Worm (Caenorhabditis elegans) whole organism, L4 larva: ENCODE measurements around the gene clh-5.

Source experiments
- F10B5.3 ChIP-seq: sonication (generic microtip); optimal IDR thresholded peaks from 2 replicates; lab custom pipeline; 2016; ENCODE audit warnings: mild to moderate bottlenecking, missing genetic modification characterization, missing compliant biosample characterization
- F37D6.2 ChIP-seq: sonication (generic microtip); optimal IDR thresholded peaks from 2 replicates; lab custom pipeline; 2016; ENCODE audit warnings: mild to moderate bottlenecking, missing genetic modification characterization, missing compliant biosample characterization
- T20F7.1 ChIP-seq: fragments of 200-800 bp; sonication (Bioruptor generic); optimal IDR thresholded peaks from 2 replicates; lab custom pipeline; 2018; ENCODE audit warnings: mild to moderate bottlenecking, missing genetic modification characterization, missing compliant biosample characterization
- T26A8.4 ChIP-seq: fragments of 200-800 bp; sonication (Bioruptor generic); IDR thresholded peaks from 2 replicates; pipeline ENCODE4 v1.3.6; 2022; ENCODE audit warnings: missing genetic modification characterization, missing compliant biosample characterization
- Y75B8A.6 ChIP-seq: fragments of 200-800 bp; sonication (Bioruptor generic); IDR thresholded peaks from 2 replicates; pipeline ENCODE4 v1.3.6; 2022; ENCODE audit warnings: missing genetic modification reagents, missing genetic modification characterization, missing compliant biosample characterization
- ZK337.2 ChIP-seq: fragments of 200-800 bp; sonication (Bioruptor generic); IDR thresholded peaks from 2 replicates; pipeline ENCODE4 v1.3.6; 2022; ENCODE audit warnings: missing genetic modification reagents, missing genetic modification characterization, missing compliant biosample characterization
- aly-2 ChIP-seq: sonication (generic microtip); optimal IDR thresholded peaks from 2 replicates; lab custom pipeline; 2018; ENCODE audit warnings: missing biosample characterization, missing genetic modification characterization
- attf-4 ChIP-seq: sonication (generic microtip); optimal IDR thresholded peaks from 3 replicates; lab custom pipeline; 2017; ENCODE audit warnings: missing biosample characterization, missing genetic modification characterization
- ceh-20 ChIP-seq: fragments of 200-800 bp; sonication (Bioruptor generic); IDR thresholded peaks from 2 replicates; pipeline ENCODE4 v1.3.6; 2022; ENCODE audit warnings: missing genetic modification reagents, missing genetic modification characterization, missing compliant biosample characterization
- ceh-28 ChIP-seq: fragments of 150-350 bp; optimal IDR thresholded peaks from 2 replicates; lab custom pipeline; 2014; ENCODE audit warnings: missing biosample characterization, missing genetic modification reagents, missing genetic modification characterization
- ceh-32 ChIP-seq: sonication (generic microtip); optimal IDR thresholded peaks from 2 replicates; lab custom pipeline; 2016; ENCODE audit warnings: mild to moderate bottlenecking, missing genetic modification characterization, missing compliant biosample characterization; ENCODE audit not compliant: poor library complexity
- ceh-82 ChIP-seq: sonication (generic microtip); optimal IDR thresholded peaks from 2 replicates; lab custom pipeline; 2017; ENCODE audit warnings: missing biosample characterization, missing genetic modification characterization
- ces-1 ChIP-seq: fragments of 150-350 bp; sonication (generic microtip); optimal IDR thresholded peaks from 4 replicates; lab custom pipeline; 2014; ENCODE audit warnings: missing biosample characterization, missing genetic modification reagents, missing genetic modification characterization
- daf-16 ChIP-seq, 3 experiments: sonication (generic microtip); optimal IDR thresholded peaks; 2 replicates each; lab custom pipeline; 2016 to 2017; ENCODE audit warnings: missing genetic modification characterization in 3 of 3, missing genetic modification reagents in 3 of 3, mild to moderate bottlenecking in 2 of 3, missing compliant biosample characterization in 2 of 3, missing biosample characterization in 1 of 3, moderate library complexity in 1 of 3
- daf-19 ChIP-seq: fragments of 200-800 bp; sonication (Bioruptor generic); conservative IDR thresholded peaks from 2 replicates; pipeline ENCODE4 v1.3.6; 2022; ENCODE audit warnings: missing genetic modification characterization, missing compliant biosample characterization
- daf-8 ChIP-seq: fragments of 200-800 bp; sonication (Bioruptor generic); IDR thresholded peaks from 2 replicates; pipeline ENCODE4 v1.3.6; 2022; ENCODE audit warnings: missing genetic modification characterization, missing compliant biosample characterization
- dmd-6 ChIP-seq: fragments of 200-800 bp; sonication (Bioruptor generic); IDR thresholded peaks from 2 replicates; pipeline ENCODE4 v1.3.6; 2022; ENCODE audit warnings: missing genetic modification reagents, missing genetic modification characterization, missing compliant biosample characterization
- dve-1 ChIP-seq: sonication (generic microtip); optimal IDR thresholded peaks from 2 replicates; lab custom pipeline; 2017; ENCODE audit warnings: antibody characterized with exemption, mild to moderate bottlenecking, missing genetic modification characterization, missing compliant biosample characterization; ENCODE audit not compliant: insufficient read depth
- egl-27 ChIP-seq: sonication (generic microtip); optimal IDR thresholded peaks from 3 replicates; lab custom pipeline; 2017; ENCODE audit warnings: missing biosample characterization, missing genetic modification reagents, missing genetic modification characterization
- fkh-10 ChIP-seq: fragments of 150-350 bp; optimal IDR thresholded peaks from 2 replicates; lab custom pipeline; 2014; ENCODE audit warnings: missing biosample characterization, missing genetic modification reagents, missing genetic modification characterization
- gei-8 ChIP-seq: fragments of 200-800 bp; sonication (Bioruptor generic); optimal IDR thresholded peaks from 2 replicates; lab custom pipeline; 2018; ENCODE audit warnings: mild to moderate bottlenecking, missing genetic modification characterization, missing compliant biosample characterization
- hif-1 ChIP-seq, 2 experiments: sonication (generic microtip); optimal IDR thresholded peaks; 2 replicates each; lab custom pipeline; 2016 to 2017; ENCODE audit warnings: missing compliant biosample characterization in 2 of 2, missing genetic modification characterization in 2 of 2, missing genetic modification reagents in 2 of 2, missing genotype in 2 of 2, mild to moderate bottlenecking in 1 of 2
- hlh-30 ChIP-seq: sonication (generic microtip); optimal IDR thresholded peaks from 2 replicates; lab custom pipeline; 2017; ENCODE audit warnings: antibody characterized with exemption, mild to moderate bottlenecking, missing genetic modification characterization, missing compliant biosample characterization; ENCODE audit not compliant: insufficient read depth
- lim-7 ChIP-seq: fragments of 200-800 bp; sonication (Bioruptor generic); IDR thresholded peaks from 2 replicates; pipeline ENCODE4 v1.3.6; 2022; ENCODE audit warnings: missing genetic modification characterization, missing compliant biosample characterization
- lin-13 ChIP-seq: fragments of 150-350 bp; optimal IDR thresholded peaks from 2 replicates; lab custom pipeline; 2014; ENCODE audit warnings: missing biosample characterization, missing genetic modification reagents, missing genetic modification characterization
- lin-38 ChIP-seq: fragments of 200-800 bp; sonication (Bioruptor generic); IDR thresholded peaks from 2 replicates; pipeline ENCODE4 v1.3.6; 2022; ENCODE audit warnings: missing genetic modification reagents, missing genetic modification characterization, missing compliant biosample characterization
- lsy-2 ChIP-seq, 2 experiments: fragments of 150-350 bp in 1 of 2; sonication (generic microtip) in 1 of 2; optimal IDR thresholded peaks; 2 replicates each; lab custom pipeline; 2014 to 2017; ENCODE audit warnings: missing biosample characterization in 2 of 2, missing genetic modification characterization in 2 of 2
- madf-5 ChIP-seq, 2 experiments: fragments of 200-800 bp; sonication (Bioruptor generic); IDR thresholded peaks; 2 replicates each; pipeline ENCODE4 v1.3.6; 2022; ENCODE audit warnings: missing compliant biosample characterization in 2 of 2, missing genetic modification characterization in 2 of 2
- mdl-1 ChIP-seq, 2 experiments: fragments of 150-350 bp in 1 of 2; sonication (generic microtip) in 1 of 2; optimal IDR thresholded peaks; 2 replicates each; lab custom pipeline; 2014 to 2017; ENCODE audit warnings: missing biosample characterization in 2 of 2, missing genetic modification characterization in 2 of 2
- mdt-29 ChIP-seq: fragments of 200-800 bp; sonication (Bioruptor generic); IDR thresholded peaks from 2 replicates; pipeline ENCODE4 v1.3.6; 2022; ENCODE audit warnings: missing genetic modification reagents, missing genetic modification characterization, missing compliant biosample characterization
- mxl-3 ChIP-seq: fragments of 200-800 bp; sonication (Bioruptor generic); optimal IDR thresholded peaks from 2 replicates; lab custom pipeline; 2018; ENCODE audit warnings: mild to moderate bottlenecking, missing genetic modification characterization, missing compliant biosample characterization
- nhr-10 ChIP-seq: fragments of 150-350 bp; optimal IDR thresholded peaks from 2 replicates; lab custom pipeline; 2014; ENCODE audit warnings: missing biosample characterization, missing genetic modification characterization
- nhr-102 ChIP-seq: sonication (generic microtip); optimal IDR thresholded peaks from 2 replicates; lab custom pipeline; 2016; ENCODE audit warnings: mild to moderate bottlenecking, missing genetic modification characterization, moderate library complexity, missing compliant biosample characterization
- nhr-111 ChIP-seq: fragments of 200-800 bp; sonication (Bioruptor generic); optimal IDR thresholded peaks from 2 replicates; lab custom pipeline; 2018; ENCODE audit warnings: mild to moderate bottlenecking, missing genetic modification characterization, missing compliant biosample characterization
- nhr-25 ChIP-seq: sonication (generic microtip); optimal IDR thresholded peaks from 2 replicates; lab custom pipeline; 2017; ENCODE audit warnings: missing genetic modification characterization, mild to moderate bottlenecking, missing compliant biosample characterization, antibody characterized with exemption, moderate library complexity, borderline replicate concordance; ENCODE audit not compliant: insufficient read depth
- nhr-28 ChIP-seq: fragments of 150-350 bp; optimal IDR thresholded peaks from 2 replicates; lab custom pipeline; 2014; ENCODE audit warnings: missing biosample characterization, missing genetic modification characterization
- nhr-42 ChIP-seq: fragments of 200-800 bp; sonication (Bioruptor generic); IDR thresholded peaks from 2 replicates; pipeline ENCODE4 v1.3.6; 2022; ENCODE audit warnings: missing genetic modification characterization, missing compliant biosample characterization
- nhr-48 ChIP-seq: sonication (generic microtip); optimal IDR thresholded peaks from 2 replicates; lab custom pipeline; 2016; ENCODE audit warnings: mild to moderate bottlenecking, missing genetic modification characterization, missing compliant biosample characterization
- nhr-6 ChIP-seq: fragments of 150-350 bp; optimal IDR thresholded peaks from 2 replicates; lab custom pipeline; 2014; ENCODE audit warnings: missing biosample characterization, missing genetic modification characterization
- nhr-76 ChIP-seq: fragments of 150-350 bp; optimal IDR thresholded peaks from 2 replicates; lab custom pipeline; 2014; ENCODE audit warnings: missing biosample characterization, missing genetic modification characterization
- nhr-77 ChIP-seq: fragments of 150-350 bp; optimal IDR thresholded peaks from 2 replicates; lab custom pipeline; 2014; ENCODE audit warnings: missing biosample characterization, missing genetic modification characterization
- rbr-2 ChIP-seq: sonication (generic microtip); optimal IDR thresholded peaks from 2 replicates; lab custom pipeline; 2016; ENCODE audit warnings: missing genotype, missing genetic modification characterization, missing compliant biosample characterization
- saeg-2 ChIP-seq: fragments of 200-800 bp; sonication (Bioruptor generic); IDR thresholded peaks from 2 replicates; pipeline ENCODE4 v1.3.6; 2022; ENCODE audit warnings: missing genetic modification reagents, missing genetic modification characterization, missing compliant biosample characterization
- skn-1 ChIP-seq: fragments of 150-350 bp; optimal IDR thresholded peaks from 2 replicates; lab custom pipeline; 2014; ENCODE audit warnings: missing biosample characterization, missing genetic modification characterization
- spr-1 ChIP-seq: sonication (generic microtip); optimal IDR thresholded peaks from 2 replicates; lab custom pipeline; 2016; ENCODE audit warnings: mild to moderate bottlenecking, missing genetic modification characterization, missing compliant biosample characterization
- tra-1 ChIP-seq: fragments of 200-800 bp; sonication (Bioruptor generic); IDR thresholded peaks from 2 replicates; pipeline ENCODE4 v1.3.6; 2022; ENCODE audit warnings: missing genetic modification reagents, missing genetic modification characterization, missing compliant biosample characterization
- zfp-3 ChIP-seq: fragments of 200-800 bp; sonication (Bioruptor generic); conservative IDR thresholded peaks from 2 replicates; pipeline ENCODE4 v1.3.6; 2022; ENCODE audit warnings: missing genetic modification reagents, missing genetic modification characterization, missing compliant biosample characterization
- zip-11 ChIP-seq: fragments of 200-800 bp; sonication (Bioruptor generic); IDR thresholded peaks from 2 replicates; pipeline ENCODE4 v1.3.6; 2022; ENCODE audit warnings: missing genetic modification characterization, missing compliant biosample characterization
- zip-2 ChIP-seq: fragments of 150-350 bp; optimal IDR thresholded peaks from 2 replicates; lab custom pipeline; 2014; ENCODE audit warnings: missing biosample characterization, missing genetic modification characterization
- ztf-11 ChIP-seq: fragments of 150-350 bp; optimal IDR thresholded peaks from 2 replicates; lab custom pipeline; 2014; ENCODE audit warnings: missing biosample characterization, missing genetic modification characterization

The clh-5 gene

ce11 chrII:9057035-9057668 lies 41.3 kb downstream of the clh-5 start, which contains the start of gene rpl-32 (continued):
- TF ChIP-seq nhr-77 (tag; lab: Kevin White, UChicago) = peak; percentile 94
- TF ChIP-seq nhr-111 = no peak
- TF ChIP-seq ceh-20 (GFP tag; lab: Robert Waterston, UW) = no peak
- TF ChIP-seq mdl-1 (tag; optimal IDR thresholded peaks at IDR 0.05; lab: Kevin White, UChicago) = no peak
- no peak for TF ChIP-seq zfp-3 (GFP tag; lab: Robert Waterston, UW)
- no peak for TF ChIP-seq mdt-29
- TF ChIP-seq nhr-48 (tag; lab: Kevin White, UChicago) = no peak
- TF ChIP-seq ztf-11 (tag; lab: Kevin White, UChicago) = no peak
- peak in 1 of 2 experiments; percentile 70 for TF ChIP-seq hif-1 (tag; optimal IDR thresholded peaks at IDR 0.05; lab: Kevin White, UChicago)
- TF ChIP-seq nhr-25 (tag; lab: Kevin White, UChicago) = peak; percentile 33
- no peak for TF ChIP-seq skn-1 (tag; lab: Kevin White, UChicago)
- TF ChIP-seq nhr-6 (tag; lab: Kevin White, UChicago) = peak; percentile 81
- TF ChIP-seq spr-1 (tag; lab: Kevin White, UChicago) = no peak
- peak; percentile 82 for TF ChIP-seq T20F7.1
- no peak for TF ChIP-seq nhr-10 (tag; lab: Kevin White, UChicago)
- TF ChIP-seq tra-1 (GFP tag; lab: Robert Waterston, UW) = no peak
- no peak for TF ChIP-seq ceh-32 (tag; lab: Kevin White, UChicago)
- no peak for TF ChIP-seq zip-11 (GFP tag; lab: Robert Waterston, UW)
- 0 out of 2 replicates have a peak, but pooled peaks have one; percentile 17 for TF ChIP-seq daf-19 (GFP tag; lab: Robert Waterston, UW)
- no peak for TF ChIP-seq saeg-2 (GFP tag; lab: Robert Waterston, UW)
- no peak for TF ChIP-seq ZK337.2
- TF ChIP-seq dmd-6 = peak; percentile 50
- no peak for TF ChIP-seq gei-8 (GFP tag; lab: Kevin White, UChicago)
- TF ChIP-seq F37D6.2 (tag; lab: Kevin White, UChicago) = peak; percentile 14
- peak; percentile 97 for TF ChIP-seq lin-38
- no peak for TF ChIP-seq lim-7 (GFP tag; lab: Robert Waterston, UW)
- no peak for TF ChIP-seq egl-27 (tag; lab: Kevin White, UChicago)
- peak; percentile 25 for TF ChIP-seq nhr-102 (tag; lab: Kevin White, UChicago)
- TF ChIP-seq Y75B8A.6 = no peak
- no peak for TF ChIP-seq F10B5.3 (tag; lab: Kevin White, UChicago)
- no peak for TF ChIP-seq madf-5 (GFP tag; IDR thresholded peaks at IDR 0.05; lab: Robert Waterston, UW)
- no peak for TF ChIP-seq ceh-82 (tag; lab: Kevin White, UChicago)
- TF ChIP-seq mxl-3 (GFP tag; lab: Kevin White, UChicago) = no peak
- TF ChIP-seq nhr-42 = no peak
- TF ChIP-seq hlh-30 (tag; lab: Kevin White, UChicago) = peak; percentile 76
- peak; percentile 86 for TF ChIP-seq dve-1
- TF ChIP-seq nhr-28 (tag; lab: Kevin White, UChicago) = peak; percentile 76
- TF ChIP-seq aly-2 (tag; lab: Kevin White, UChicago) = no peak
- TF ChIP-seq zip-2 (tag; lab: Kevin White, UChicago) = no peak
- TF ChIP-seq lsy-2 (tag; optimal IDR thresholded peaks at IDR 0.05; lab: Kevin White, UChicago) = peak; percentile 6 to 90
- TF ChIP-seq ces-1 (GFP tag; lab: Kevin White, UChicago) = no peak
- TF ChIP-seq daf-8 (GFP tag; lab: Robert Waterston, UW) = no peak
- TF ChIP-seq rbr-2 (tag; lab: Kevin White, UChicago) = peak; percentile 74
- TF ChIP-seq attf-4 (tag; lab: Kevin White, UChicago) = no peak
- peak; percentile 70 for TF ChIP-seq lin-13 (GFP tag; lab: Kevin White, UChicago)
- TF ChIP-seq daf-16 (GFP tag; optimal IDR thresholded peaks at IDR 0.05; lab: Kevin White, UChicago) = no peak
- peak; percentile 17 for TF ChIP-seq daf-16 (tag; optimal IDR thresholded peaks at IDR 0.05; lab: Kevin White, UChicago)
- TF ChIP-seq T26A8.4 (GFP tag; lab: Robert Waterston, UW) = no peak
- TF ChIP-seq ceh-28 (tag; lab: Kevin White, UChicago) = no peak
- no peak for TF ChIP-seq nhr-76
- peak; percentile 14 for TF ChIP-seq fkh-10
